Fruit fly (Drosophila melanogaster) Kc167 (cell line): ENCODE measurements around the gene CG13047.

Source experiments
- Myc ChIP-seq: fragments of >200 bp; optimal IDR thresholded peaks from 2 replicates; lab custom pipeline; 2017; ENCODE audit warnings: missing external identifiers
- Sin3A ChIP-seq: fragments of >200 bp; optimal IDR thresholded peaks from 2 replicates; lab custom pipeline; 2018; ENCODE audit warnings: missing external identifiers
- psq ChIP-seq: fragments of >200 bp; optimal IDR thresholded peaks from 2 replicates; lab custom pipeline; 2017; ENCODE audit warnings: missing external identifiers
- ttk ChIP-seq: sonication (Bioruptor generic); optimal IDR thresholded peaks from 2 replicates; lab custom pipeline; 2017; ENCODE audit warnings: missing external identifiers

DNA sequence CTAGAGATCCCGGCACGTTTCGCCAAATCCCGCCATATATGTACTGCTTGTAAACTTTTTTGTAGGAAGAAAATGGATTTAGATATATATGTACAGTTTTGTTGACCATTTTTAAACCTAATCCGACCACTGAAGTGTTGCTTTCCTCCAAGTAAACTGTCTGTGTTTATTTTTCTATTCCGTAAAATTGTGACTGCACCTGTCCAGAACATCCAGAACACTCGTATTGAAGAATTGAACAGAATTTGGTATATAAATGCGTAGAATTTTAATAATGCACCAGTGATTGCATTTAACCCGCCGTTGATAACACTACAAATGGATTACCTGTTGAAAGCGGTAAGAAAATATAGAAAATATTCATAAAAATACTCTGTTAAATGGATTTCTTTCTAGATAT is 18.8 kb upstream of the CG13047 start, which contains the start of gene CG43249:
- no peak for TF ChIP-seq Myc (lab: Kevin White, UChicago)
- TF ChIP-seq psq (lab: Kevin White, UChicago): no peak
- TF ChIP-seq ttk (lab: Kevin White, UChicago): no peak
- TF ChIP-seq Sin3A: no peak
